Worm (Caenorhabditis elegans) whole organism, L1 larva: ENCODE results near the gene cdc-25.3.

Source experiments
- aly-2 ChIP-seq: fragments of 150-350 bp; optimal IDR thresholded peaks from 2 replicates; lab custom pipeline; 2014; ENCODE audit warnings: missing biosample characterization, missing genetic modification characterization
- blmp-1 ChIP-seq: fragments of 150-350 bp; optimal IDR thresholded peaks from 2 replicates; lab custom pipeline; 2014; ENCODE audit warnings: missing biosample characterization, missing genetic modification characterization
- egl-27 ChIP-seq, 2 experiments: fragments of 150-350 bp in 1 of 2; sonication (generic microtip); optimal IDR thresholded peaks; 3 replicates each; lab custom pipeline; 2017 to 2018; ENCODE audit warnings: missing biosample characterization in 2 of 2, missing genetic modification characterization in 2 of 2, missing genetic modification reagents in 2 of 2
- elt-3 ChIP-seq, 6 experiments: fragments of 150-350 bp in 1 of 6; sonication (generic microtip); optimal IDR thresholded peaks; 2 replicates each; lab custom pipeline; 2017 to 2018; ENCODE audit warnings: missing biosample characterization in 6 of 6, missing genetic modification characterization in 6 of 6, inconsistent platforms in 1 of 6
- lin-14 ChIP-seq: fragments of 200-800 bp; sonication (Bioruptor generic); optimal IDR thresholded peaks from 2 replicates; lab custom pipeline; 2018; ENCODE audit warnings: mild to moderate bottlenecking, missing genetic modification characterization, moderate library complexity, missing compliant biosample characterization
- lin-15B ChIP-seq: fragments of 150-350 bp; sonication (generic microtip); optimal IDR thresholded peaks from 3 replicates; lab custom pipeline; 2014; ENCODE audit warnings: missing biosample characterization, missing genetic modification characterization
- nhr-11 ChIP-seq: fragments of 150-350 bp; optimal IDR thresholded peaks from 2 replicates; lab custom pipeline; 2014; ENCODE audit warnings: missing biosample characterization, missing genetic modification characterization
- nhr-237 ChIP-seq: fragments of 150-350 bp; optimal IDR thresholded peaks from 2 replicates; lab custom pipeline; 2014; ENCODE audit warnings: missing biosample characterization, missing genetic modification characterization
- nhr-77 ChIP-seq: fragments of 150-350 bp; optimal IDR thresholded peaks from 2 replicates; lab custom pipeline; 2014; ENCODE audit warnings: missing biosample characterization, missing genetic modification characterization
- pax-3 ChIP-seq: fragments of 200-800 bp; sonication (Bioruptor generic); optimal IDR thresholded peaks from 2 replicates; lab custom pipeline; 2018; ENCODE audit warnings: mild to moderate bottlenecking, missing genetic modification characterization, moderate library complexity, missing compliant biosample characterization

- TF ChIP-seq lin-15B (no peak), blmp-1 (tag; lab: Kevin White, UChicago) (no peak), egl-27 (tag; optimal IDR thresholded peaks at IDR 0.05; lab: Kevin White, UChicago) (no peak), aly-2 (tag; lab: Kevin White, UChicago) (no peak), elt-3 (tag; optimal IDR thresholded peaks at IDR 0.05; lab: Kevin White, UChicago) (no peak), lin-14 (GFP tag; lab: Kevin White, UChicago) (no peak), nhr-237 (tag; lab: Kevin White, UChicago) (no peak), nhr-11 (tag; lab: Kevin White, UChicago) (no peak), pax-3 (no peak), nhr-77 (no peak)
Observed at ce11 chrIII:8917879-8918381, at the start of gene cdc-25.3.
